Fruit fly (Drosophila melanogaster) whole organism, embryonic: ENCODE results near the gene HBS1.
A peak's percentile ranks its signal among the peaks of the same experiment; 100 is the strongest.

Experiments used
- Adf1 ChIP-seq: fragments of 200-800 bp; sonication (Bioruptor generic); IDR thresholded peaks from 2 replicates; pipeline ENCODE4 v1.3.6; 2022; ENCODE audit warnings: missing biosample characterization, missing genetic modification characterization
- CG10209 ChIP-seq: fragments of 200-800 bp; sonication (Bioruptor generic); optimal IDR thresholded peaks from 3 replicates; lab custom pipeline; 2017; ENCODE audit warnings: missing biosample characterization, mild to moderate bottlenecking, missing genetic modification characterization, missing genetic modification reagents
- CG11247 ChIP-seq: fragments of 200-800 bp; sonication (Bioruptor generic); IDR thresholded peaks from 2 replicates; pipeline ENCODE4 v1.3.6; 2022; ENCODE audit warnings: missing biosample characterization, missing genetic modification characterization
- CG1233 ChIP-seq: fragments of 200-800 bp; sonication (Bioruptor generic); optimal IDR thresholded peaks from 4 replicates; lab custom pipeline; 2018; ENCODE audit warnings: missing biosample characterization, mild to moderate bottlenecking, missing genetic modification characterization
- CG12744 ChIP-seq: fragments of 200-800 bp; sonication (Bioruptor generic); optimal IDR thresholded peaks from 2 replicates; lab custom pipeline; 2016; ENCODE audit warnings: missing biosample characterization, missing genetic modification characterization
- CG15011 ChIP-seq: fragments of 200-800 bp; sonication (Bioruptor generic); optimal IDR thresholded peaks from 3 replicates; lab custom pipeline; 2018; ENCODE audit warnings: missing biosample characterization, mild to moderate bottlenecking, missing genetic modification characterization
- CG1792 ChIP-seq: fragments of 200-800 bp; sonication (Bioruptor generic); optimal IDR thresholded peaks from 2 replicates; lab custom pipeline; 2016; ENCODE audit warnings: missing biosample characterization, missing genetic modification characterization
- CG18011 ChIP-seq: fragments of 200-800 bp; sonication (Bioruptor generic); optimal IDR thresholded peaks from 2 replicates; lab custom pipeline; 2017; ENCODE audit warnings: missing biosample characterization, missing genetic modification characterization, mild to moderate bottlenecking, moderate library complexity, missing genotype
- CG30431 ChIP-seq: fragments of 200-800 bp; sonication (Bioruptor generic); optimal IDR thresholded peaks from 2 replicates; lab custom pipeline; 2017; ENCODE audit warnings: missing biosample characterization, missing genetic modification characterization
- CG3838 ChIP-seq: fragments of 200-800 bp; sonication (Bioruptor generic); optimal IDR thresholded peaks from 3 replicates; lab custom pipeline; 2016; ENCODE audit warnings: missing biosample characterization, missing genetic modification characterization
- CG3995 ChIP-seq: fragments of 200-800 bp; sonication (Bioruptor generic); optimal IDR thresholded peaks from 3 replicates; lab custom pipeline; 2016; ENCODE audit warnings: missing biosample characterization, missing genetic modification characterization
- CG7556 ChIP-seq: fragments of 200-800 bp; sonication (Bioruptor generic); optimal IDR thresholded peaks from 2 replicates; lab custom pipeline; 2017; ENCODE audit warnings: missing biosample characterization, mild to moderate bottlenecking, missing genetic modification characterization
- CG7839 ChIP-seq: fragments of 200-800 bp; sonication (Bioruptor generic); optimal IDR thresholded peaks from 3 replicates; lab custom pipeline; 2018; ENCODE audit warnings: missing biosample characterization, mild to moderate bottlenecking, missing genetic modification characterization, moderate library complexity
- CG8924 ChIP-seq: fragments of 200-800 bp; optimal IDR thresholded peaks from 3 replicates; lab custom pipeline; 2019; ENCODE audit warnings: missing biosample characterization, mild to moderate bottlenecking, missing genetic modification characterization, moderate library complexity
- CTCF ChIP-seq: fragments of 200-800 bp; sonication (Bioruptor generic); optimal IDR thresholded peaks from 2 replicates; lab custom pipeline; 2017; ENCODE audit warnings: missing biosample characterization, mild to moderate bottlenecking, missing genetic modification characterization, moderate library complexity
- Deaf1 ChIP-seq: fragments of 200-800 bp; optimal IDR thresholded peaks from 3 replicates; lab custom pipeline; 2019; ENCODE audit warnings: missing biosample characterization, mild to moderate bottlenecking, missing genetic modification characterization, moderate library complexity
- Dfd ChIP-seq, 2 experiments: fragments of >200 bp; optimal IDR thresholded peaks; 2 replicates each; lab custom pipeline; 2017; ENCODE audit warnings: missing biosample characterization in 2 of 2, missing genetic modification characterization in 2 of 2
- Drgx ChIP-seq: fragments of 200-800 bp; sonication (Bioruptor generic); IDR thresholded peaks from 2 replicates; pipeline ENCODE4 v1.3.6; 2022; ENCODE audit warnings: missing biosample characterization, missing genetic modification characterization
- E2f2 ChIP-seq: fragments of 200-800 bp; sonication (Bioruptor generic); IDR thresholded peaks from 2 replicates; pipeline ENCODE4 v1.3.6; 2022; ENCODE audit warnings: missing biosample characterization, missing genetic modification characterization
- Eip74EF ChIP-seq, 2 experiments: fragments of 200-800 bp in 1 of 2; fragments of >200 bp in 1 of 2; sonication (Bioruptor generic) in 1 of 2; optimal IDR thresholded peaks; 2 replicates each; lab custom pipeline; 2017 to 2019; ENCODE audit warnings: missing biosample characterization in 2 of 2, missing genetic modification characterization in 2 of 2, mild to moderate bottlenecking in 1 of 2, moderate library complexity in 1 of 2
- Elba2 ChIP-seq: fragments of 200-800 bp; sonication (Bioruptor generic); optimal IDR thresholded peaks from 3 replicates; lab custom pipeline; 2016; ENCODE audit warnings: missing biosample characterization, missing genetic modification characterization
- Ets97D ChIP-seq: fragments of 200-800 bp; sonication (Bioruptor generic); optimal IDR thresholded peaks from 3 replicates; lab custom pipeline; 2016; ENCODE audit warnings: missing biosample characterization, missing genetic modification characterization
- Hr78 ChIP-seq, 2 experiments: fragments of 200-800 bp in 1 of 2; fragments of >200 bp in 1 of 2; sonication (Bioruptor generic) in 1 of 2; optimal IDR thresholded peaks; 2 replicates each; lab custom pipeline; 2017 to 2019; ENCODE audit warnings: missing biosample characterization in 2 of 2, missing genetic modification characterization in 2 of 2, mild to moderate bottlenecking in 1 of 2, moderate library complexity in 1 of 2
- Oli ChIP-seq: fragments of 200-800 bp; sonication (Bioruptor generic); optimal IDR thresholded peaks from 2 replicates; lab custom pipeline; 2018; ENCODE audit warnings: missing biosample characterization, mild to moderate bottlenecking, missing genetic modification characterization, moderate library complexity
- Pdp1 ChIP-seq, 2 experiments: fragments of 200-800 bp; sonication (Bioruptor generic); optimal IDR thresholded peaks; 3 replicates each; lab custom pipeline; 2016; ENCODE audit warnings: missing biosample characterization in 2 of 2, missing genetic modification characterization in 2 of 2, mild to moderate bottlenecking in 1 of 2, moderate library complexity in 1 of 2
- Poxn ChIP-seq: fragments of 200-800 bp; sonication (Bioruptor generic); IDR thresholded peaks from 2 replicates; pipeline ENCODE4 v1.3.6; 2022; ENCODE audit warnings: missing biosample characterization, missing genetic modification characterization
- Ptx1 ChIP-seq: fragments of 200-800 bp; sonication (Bioruptor generic); IDR thresholded peaks from 2 replicates; pipeline ENCODE4 v1.3.6; 2022; ENCODE audit warnings: missing biosample characterization, missing genetic modification characterization
- Sry-β ChIP-seq: fragments of 200-800 bp; sonication (Bioruptor generic); optimal IDR thresholded peaks from 2 replicates; lab custom pipeline; 2018; ENCODE audit warnings: missing biosample characterization, mild to moderate bottlenecking, missing genetic modification characterization, moderate library complexity
- al ChIP-seq: fragments of 200-800 bp; sonication (Bioruptor generic); IDR thresholded peaks from 2 replicates; pipeline ENCODE4 v1.3.6; 2022; ENCODE audit warnings: missing biosample characterization, missing genetic modification characterization
- bsh ChIP-seq, 2 experiments: fragments of 200-800 bp; sonication (Bioruptor generic); optimal IDR thresholded peaks; 2 replicates each; lab custom pipeline; 2017 to 2018; ENCODE audit warnings: mild to moderate bottlenecking in 2 of 2, missing biosample characterization in 2 of 2, missing genetic modification characterization in 2 of 2, moderate library complexity in 1 of 2
- chif ChIP-seq, 2 experiments: fragments of 200-800 bp; sonication (Bioruptor generic); optimal IDR thresholded peaks; 3 replicates each; lab custom pipeline; 2016; ENCODE audit warnings: missing biosample characterization in 2 of 2, missing genetic modification characterization in 2 of 2
- chinmo ChIP-seq: fragments of 200-800 bp; sonication (Bioruptor generic); IDR thresholded peaks from 4 replicates; pipeline ENCODE4 v1.3.6; 2022; ENCODE audit warnings: missing biosample characterization, missing genetic modification characterization; ENCODE audit not compliant: partially characterized antibody
- danr ChIP-seq: fragments of 200-800 bp; sonication (Bioruptor generic); IDR thresholded peaks from 2 replicates; pipeline ENCODE4 v1.3.6; 2022; ENCODE audit warnings: missing biosample characterization, missing genetic modification characterization
- dm ChIP-seq: fragments of 200-800 bp; sonication (Bioruptor generic); optimal IDR thresholded peaks from 3 replicates; lab custom pipeline; 2016; ENCODE audit warnings: missing biosample characterization, missing genetic modification characterization
- gfzf ChIP-seq: fragments of 200-800 bp; sonication (Bioruptor generic); optimal IDR thresholded peaks from 2 replicates; lab custom pipeline; 2016; ENCODE audit warnings: missing biosample characterization, mild to moderate bottlenecking, missing genetic modification characterization, moderate library complexity
- prd ChIP-seq, 3 experiments: fragments of >200 bp in 2 of 3; fragments of 200-800 bp in 1 of 3; sonication (Bioruptor generic) in 1 of 3; optimal IDR thresholded peaks in 2 of 3; IDR thresholded peaks in 1 of 3; 2 replicates in 2 of 3; 3 replicates in 1 of 3; pipeline versions ENCODE4 v1.3.6 to Lab custom; 2017 to 2022; ENCODE audit warnings: missing biosample characterization in 1 of 3, missing genetic modification characterization in 1 of 3
- slbo ChIP-seq: fragments of 200-800 bp; sonication (Bioruptor generic); IDR thresholded peaks from 2 replicates; pipeline ENCODE4 v1.3.6; 2022; ENCODE audit warnings: missing biosample characterization, missing genetic modification characterization
- vvl ChIP-seq: fragments of 200-800 bp; sonication (Bioruptor generic); IDR thresholded peaks from 2 replicates; pipeline ENCODE4 v1.3.6; 2022; ENCODE audit warnings: missing biosample characterization, missing genetic modification characterization
- zen2 ChIP-seq: fragments of 200-800 bp; sonication (Bioruptor generic); IDR thresholded peaks from 3 replicates; pipeline ENCODE4 v1.3.6; 2022; ENCODE audit warnings: missing biosample characterization, missing genetic modification characterization; ENCODE audit not compliant: partially characterized antibody
- zfh2 ChIP-seq: fragments of 200-800 bp; sonication (Bioruptor generic); optimal IDR thresholded peaks from 2 replicates; lab custom pipeline; 2016; ENCODE audit warnings: missing biosample characterization, missing genetic modification characterization

The HBS1 gene

DNA sequence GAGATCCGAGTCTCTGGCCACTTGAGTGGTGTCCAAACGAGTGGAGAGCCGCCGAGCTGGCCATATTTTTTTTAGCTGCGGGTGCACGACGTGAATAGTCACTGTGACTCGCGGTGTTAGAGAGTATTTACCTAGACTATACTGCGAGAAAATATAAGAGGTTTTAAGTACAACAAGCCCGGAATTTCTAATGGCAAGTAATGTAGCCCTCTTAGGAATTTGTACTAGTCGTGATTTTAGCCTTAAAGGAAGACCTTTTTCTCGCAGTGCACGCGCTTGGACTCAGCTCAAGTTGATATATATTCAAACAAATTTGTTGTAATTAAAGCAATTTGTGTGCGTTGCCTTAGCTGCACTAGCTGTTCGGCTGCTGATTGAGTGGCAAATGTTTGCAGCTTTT lies 20.4 kb downstream of the HBS1 start:
- TF ChIP-seq Drgx (GFP tag; lab: Robert Waterston, UW): peak; percentile 86
- TF ChIP-seq slbo (GFP tag; lab: Robert Waterston, UW): 0 out of 2 replicates have a peak, but pooled peaks have one; percentile 14
- no peak for TF ChIP-seq Dfd (GFP tag; optimal IDR thresholded peaks at IDR 0.05; lab: Kevin White, UChicago)
- no peak for TF ChIP-seq prd (optimal IDR thresholded peaks at IDR 0.05; lab: Kevin White, UChicago)
- 0 out of 3 replicates have a peak, but pooled peaks have one; percentile 8 for TF ChIP-seq prd (GFP tag; IDR thresholded peaks at IDR 0.05; lab: Robert Waterston, UW)

dm6 chr3L:1841984-1842383 lies 23.1 kb downstream of the HBS1 start, which contains the start of gene Cpr62Bc:
TSS of gene Cpr62Bc (minus strand) at chr3L:1842084.
- peak; percentile 80 for TF ChIP-seq Deaf1 (tag; lab: Kevin White, UChicago)
- no peak for TF ChIP-seq CG1792 (GFP tag; lab: Kevin White, UChicago)
- TF ChIP-seq CG3838 (GFP tag; lab: Kevin White, UChicago): no peak

DNA sequence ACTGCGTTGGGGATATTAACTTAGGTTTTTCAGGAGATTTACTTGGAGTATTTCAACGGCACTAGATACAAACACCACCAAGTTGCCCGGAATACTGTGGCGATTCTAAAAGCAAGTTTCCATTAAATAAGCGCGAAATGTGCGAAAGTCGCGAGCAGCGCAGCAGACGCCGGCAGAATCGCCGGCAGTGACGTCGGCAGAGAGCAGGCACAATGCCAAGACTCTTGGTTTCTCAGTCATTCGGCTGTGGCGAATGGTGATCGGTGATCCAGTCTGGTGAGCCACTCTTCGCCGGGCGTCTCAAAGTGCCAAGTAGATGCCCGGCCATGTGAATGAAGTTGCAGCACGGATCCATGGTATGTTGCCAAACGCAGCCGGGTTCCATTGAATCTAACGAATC lies 30.0 kb downstream of the HBS1 start, which contains the start of gene Cpr62Bb:
Gene Cpr62Bb (minus strand): TSS at position 101 of the 400 bp plus-strand sequence.
- peak; percentile 10; the same call in 1 of the 2 replicates for TF ChIP-seq Adf1 (GFP tag; lab: Robert Waterston, UW)
- TF ChIP-seq Sry-β (GFP tag; lab: Kevin White, UChicago): no peak
- no peak for TF ChIP-seq CG30431 (GFP tag; lab: Kevin White, UChicago)
- TF ChIP-seq, all 482 proteins: peak for 1

- TF ChIP-seq Pdp1 (GFP tag; optimal IDR thresholded peaks at IDR 0.05; lab: Kevin White, UChicago) (peak in 1 of 2 experiments; percentile 33), Eip74EF (GFP tag; optimal IDR thresholded peaks at IDR 0.05; lab: Kevin White, UChicago) (peak in 1 of 2 experiments; percentile 76), CTCF (GFP tag; lab: Kevin White, UChicago) (peak; percentile 18), Elba2 (GFP tag; lab: Kevin White, UChicago) (no peak), Oli (tag; lab: Kevin White, UChicago) (no peak), Hr78 (GFP tag; optimal IDR thresholded peaks at IDR 0.05; lab: Kevin White, UChicago) (peak in 1 of 2 experiments; percentile 84), Ets97D (peak; percentile 33), chinmo (GFP tag; lab: Robert Waterston, UW) (0 out of 4 replicates have a peak, but pooled peaks have one; percentile 37), danr (GFP tag; lab: Robert Waterston, UW) (no peak), vvl (GFP tag; lab: Robert Waterston, UW) (peak; percentile 33; the same call in 1 of the 2 replicates), zfh2 (GFP tag; lab: Kevin White, UChicago) (no peak), CG8924 (tag; lab: Kevin White, UChicago) (no peak), gfzf (GFP tag; lab: Kevin White, UChicago) (peak; percentile 62)
These were observed 33.2 kb downstream of the HBS1 start, which contains the start of gene Cpr62Ba for dm6 chr3L:1831753-1832268. TSS of gene Cpr62Ba (minus strand) at chr3L:1831783.

dm6 chr3L:1829539-1829938 lies 35.5 kb downstream of the HBS1 start:
- peak; percentile 82 for TF ChIP-seq Drgx (GFP tag; lab: Robert Waterston, UW)
- no peak for TF ChIP-seq CG18011 (GFP tag; lab: Kevin White, UChicago)
- TF ChIP-seq chif (GFP tag; optimal IDR thresholded peaks at IDR 0.05; lab: Kevin White, UChicago): peak in 1 of 2 experiments; percentile 3
- no peak for TF ChIP-seq dm (GFP tag; lab: Kevin White, UChicago)
- no peak for TF ChIP-seq CG7556 (GFP tag; lab: Kevin White, UChicago)
- TF ChIP-seq CG10209 (GFP tag; lab: Kevin White, UChicago): no peak
- TF ChIP-seq E2f2 (GFP tag; lab: Robert Waterston, UW): no peak
- no peak for TF ChIP-seq CG1233 (GFP tag; lab: Kevin White, UChicago)
- no peak for TF ChIP-seq CG12744
- no peak for TF ChIP-seq prd (optimal IDR thresholded peaks at IDR 0.05; lab: Kevin White, UChicago)
- 0 out of 3 replicates have a peak, but pooled peaks have one; percentile 10 for TF ChIP-seq prd (GFP tag; IDR thresholded peaks at IDR 0.05; lab: Robert Waterston, UW)
- peak in 1 of 2 experiments; percentile 75 for TF ChIP-seq bsh (GFP tag; optimal IDR thresholded peaks at IDR 0.05; lab: Kevin White, UChicago)
- 0 out of 2 replicates have a peak, but pooled peaks have one; percentile 4 for TF ChIP-seq Poxn (GFP tag; lab: Robert Waterston, UW)
- peak; percentile 26; the same call in 1 of the 2 replicates for TF ChIP-seq slbo (GFP tag; lab: Robert Waterston, UW)
- TF ChIP-seq CG15011 (GFP tag; lab: Kevin White, UChicago): no peak
- 0 out of 2 replicates have a peak, but pooled peaks have one; percentile 18 for TF ChIP-seq al (GFP tag; lab: Robert Waterston, UW)
- TF ChIP-seq CG11247 (GFP tag; lab: Robert Waterston, UW): peak; percentile 31; the same call in 1 of the 2 replicates
- peak; percentile 30; the same call in 1 of the 2 replicates for TF ChIP-seq Ptx1
- no peak for TF ChIP-seq zen2 (GFP tag; lab: Robert Waterston, UW)
- TF ChIP-seq CG7839: no peak
- no peak for TF ChIP-seq CG3995
